Fruit fly (Drosophila melanogaster) whole organism, prepupa: ENCODE results near the gene Rdl.

Experiments used
- CG15336 ChIP-seq: fragments of 200-800 bp; sonication (Bioruptor generic); IDR thresholded peaks from 2 replicates; pipeline ENCODE4 v1.3.6; 2022; ENCODE audit warnings: missing biosample characterization, missing genetic modification characterization
- CG1621 ChIP-seq: fragments of 200-800 bp; sonication (Bioruptor generic); optimal IDR thresholded peaks from 3 replicates; lab custom pipeline; 2018; ENCODE audit warnings: missing biosample characterization, mild to moderate bottlenecking, missing genetic modification characterization
- CG3032 ChIP-seq: fragments of 200-800 bp; optimal IDR thresholded peaks from 2 replicates; lab custom pipeline; 2019; ENCODE audit warnings: missing biosample characterization, mild to moderate bottlenecking, missing genetic modification characterization, moderate library complexity
- CG9139 ChIP-seq: fragments of 200-800 bp; sonication (Bioruptor generic); optimal IDR thresholded peaks from 3 replicates; lab custom pipeline; 2017; ENCODE audit warnings: missing biosample characterization, mild to moderate bottlenecking, missing genetic modification characterization
- Eip78C ChIP-seq: fragments of 200-800 bp; sonication (Bioruptor generic); peaks from one replicate; lab custom pipeline; 2016; ENCODE audit warnings: missing biosample characterization, missing genetic modification characterization
- OdsH ChIP-seq: fragments of 200-800 bp; sonication (Bioruptor generic); optimal IDR thresholded peaks from 3 replicates; lab custom pipeline; 2016; ENCODE audit warnings: missing biosample characterization, missing genetic modification characterization
- Smox ChIP-seq: fragments of 200-800 bp; sonication (Bioruptor generic); optimal IDR thresholded peaks from 3 replicates; lab custom pipeline; 2016; ENCODE audit warnings: missing biosample characterization, missing genetic modification characterization
- fd59A ChIP-seq: fragments of 200-800 bp; sonication (Bioruptor generic); optimal IDR thresholded peaks from 2 replicates; lab custom pipeline; 2017; ENCODE audit warnings: missing biosample characterization, mild to moderate bottlenecking, missing genetic modification characterization, missing genetic modification reagents
- ss ChIP-seq, 2 experiments: fragments of 200-800 bp; sonication (Bioruptor generic); optimal IDR thresholded peaks; 2 replicates in 1 of 2; 3 replicates in 1 of 2; lab custom pipeline; 2017 to 2018; ENCODE audit warnings: mild to moderate bottlenecking in 2 of 2, missing biosample characterization in 2 of 2, missing genetic modification characterization in 2 of 2, moderate library complexity in 1 of 2

DNA sequence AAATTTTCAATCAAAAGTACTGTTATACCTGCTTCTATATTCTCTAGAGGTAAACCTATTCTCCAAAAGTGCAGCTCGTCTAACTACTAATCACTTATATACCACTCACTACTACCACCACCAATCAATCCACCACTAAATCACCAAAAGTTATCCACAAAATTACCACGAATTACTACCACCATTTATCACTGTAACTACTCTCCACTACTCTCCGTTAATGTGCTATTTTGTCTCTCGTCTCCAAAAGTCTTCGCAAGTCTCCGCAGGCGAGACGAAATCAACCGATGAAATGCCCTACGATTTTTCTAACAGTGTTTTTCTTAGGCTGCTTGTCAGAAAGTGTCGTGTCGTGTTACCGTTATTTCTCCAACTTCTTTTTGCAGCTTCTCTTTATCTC, 40.0 kb downstream of the Rdl start:
- no peak for TF ChIP-seq OdsH
- no peak for TF ChIP-seq CG9139 (GFP tag; lab: Kevin White, UChicago)
- TF ChIP-seq CG3032 (tag; lab: Kevin White, UChicago) = no peak
- no peak for TF ChIP-seq Eip78C (GFP tag; lab: Kevin White, UChicago)
- no peak for TF ChIP-seq fd59A (GFP tag; lab: Kevin White, UChicago)
- no peak for TF ChIP-seq Smox (GFP tag; lab: Kevin White, UChicago)
- TF ChIP-seq CG15336 (GFP tag; lab: Robert Waterston, UW) = no peak
- TF ChIP-seq CG1621 (tag; lab: Kevin White, UChicago) = no peak
- TF ChIP-seq ss (GFP tag; optimal IDR thresholded peaks at IDR 0.05; lab: Kevin White, UChicago) = no peak
